Fruit fly (Drosophila melanogaster): ENCODE measurements around the gene Pxn.

dm6 chr3L:2552844-2553839 is 76.7 kb downstream of the Pxn start:
- TF ChIP-seq CG13204 (GFP tag; optimal IDR thresholded peaks at IDR 0.05) (peak; percentile 80), CG8159 (tag; optimal IDR thresholded peaks at IDR 0.05) (peak; percentile 30), EcR (GFP tag; optimal IDR thresholded peaks at IDR 0.05) (peak; percentile 7), CG4496 (GFP tag; IDR thresholded peaks at IDR 0.05) (peak; percentile 82), CG14655 (GFP tag; optimal IDR thresholded peaks at IDR 0.05) (no peak), CG10348 (GFP tag; IDR thresholded peaks at IDR 0.05) (no peak), Pif1A (GFP tag; optimal IDR thresholded peaks at IDR 0.05) (peak; percentile 27), CG15710 (tag; optimal IDR thresholded peaks at IDR 0.05) (peak; percentile 73), CG12605 (GFP tag; IDR thresholded peaks at IDR 0.05) (peak; percentile 91), gl (tag; optimal IDR thresholded peaks at IDR 0.05) (peak; percentile 91), CG17806 (tag; optimal IDR thresholded peaks at IDR 0.05) (peak; percentile 43), D1 (tag; optimal IDR thresholded peaks at IDR 0.05) (no peak), rn (GFP tag; IDR thresholded peaks at IDR 0.05) (peak; percentile 43; the same call in 1 of the 2 replicates), CG9948 (tag; optimal IDR thresholded peaks at IDR 0.05) (peak; percentile 23)

All from whole organism, pupa.